Comparison of ENCODE assay signal across 4 fruit fly cellular contexts in the genomic region with DNA sequence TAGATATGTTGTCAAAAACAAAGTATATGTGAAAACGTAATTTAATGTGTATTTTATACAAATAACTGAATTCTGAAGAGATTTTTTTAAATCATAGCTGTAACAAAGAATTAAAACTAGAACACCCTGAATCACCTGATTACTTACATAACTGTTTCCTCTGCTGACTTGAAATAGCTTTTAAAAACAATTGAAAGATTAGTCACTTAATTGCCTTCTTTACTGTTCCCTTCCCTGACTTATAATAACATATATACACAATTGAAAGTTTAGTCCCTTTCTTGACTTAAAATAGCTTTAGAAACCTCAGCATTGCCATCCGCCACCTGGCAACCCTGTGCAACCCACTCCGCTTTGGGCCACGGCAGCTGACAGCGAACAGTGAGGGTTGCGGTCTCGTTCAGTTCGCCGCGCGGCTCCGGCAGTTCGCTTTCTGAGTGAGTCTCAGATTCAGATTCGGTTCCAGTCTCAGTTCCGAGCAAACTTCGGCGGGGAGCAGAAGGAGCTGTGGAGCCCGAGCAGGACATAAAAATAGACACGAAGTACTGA.
TF ChIP-seq lines count a peak whose summit lies in the region.

Gene CG34384 (plus strand): TSS at position 381 of the 549 bp plus-strand sequence.

TF ChIP-seq in whole organism, adult, 20 proteins besides CTCF, POLR2A, EP300 and RAD21 (continued from another document):
- TF ChIP-seq cic (GFP tag; optimal IDR thresholded peaks at IDR 0.05; lab: Kevin White, UChicago) (no peak), CG12768 (GFP tag; optimal IDR thresholded peaks at IDR 0.05; lab: Kevin White, UChicago) (peak; percentile 61), kay (GFP tag; lab: Kevin White, UChicago; ENCODE audit: borderline replicate concordance) (peak; percentile 32)

TF ChIP-seq in whole organism, embryonic, 481 proteins besides CTCF, POLR2A, EP300 and RAD21 (continued from another document and continues in another):
- TF ChIP-seq Poxn (GFP tag; IDR thresholded peaks at IDR 0.05; lab: Robert Waterston, UW), result no peak
- peak; percentile 14 for TF ChIP-seq unpg (GFP tag; optimal IDR thresholded peaks at IDR 0.05; lab: Kevin White, UChicago)
- TF ChIP-seq CG1602 (GFP tag; optimal IDR thresholded peaks at IDR 0.05; lab: Kevin White, UChicago), result peak; percentile 35
- TF ChIP-seq CG15696 (tag; optimal IDR thresholded peaks at IDR 0.05; lab: Kevin White, UChicago), result peak; percentile 72
- TF ChIP-seq croc (GFP tag; conservative IDR thresholded peaks at IDR 0.05; lab: Robert Waterston, UW), result 0 out of 3 replicates have a peak, but pooled peaks have one; percentile 36
- TF ChIP-seq ase (GFP tag; IDR thresholded peaks at IDR 0.05; lab: Robert Waterston, UW), result 0 out of 3 replicates have a peak, but pooled peaks have one; percentile 42
- TF ChIP-seq CG10267 (tag; optimal IDR thresholded peaks at IDR 0.05; lab: Kevin White, UChicago), result peak; percentile 55
- peak; percentile 61 for TF ChIP-seq CG8924 (tag; optimal IDR thresholded peaks at IDR 0.05; lab: Kevin White, UChicago)
- peak; percentile 6 for TF ChIP-seq CG12942 (GFP tag; optimal IDR thresholded peaks at IDR 0.05; lab: Kevin White, UChicago)
- peak; percentile 33 for TF ChIP-seq Dek (tag; optimal IDR thresholded peaks at IDR 0.05; lab: Kevin White, UChicago)
- TF ChIP-seq CG6683 (GFP tag; optimal IDR thresholded peaks at IDR 0.05; lab: Kevin White, UChicago), result peak; percentile 52
- peak; percentile 36 for TF ChIP-seq CG13624 (GFP tag; optimal IDR thresholded peaks at IDR 0.05; lab: Kevin White, UChicago)
- TF ChIP-seq crp (GFP tag; optimal IDR thresholded peaks at IDR 0.05; lab: Kevin White, UChicago), result peak in 1 of 2 experiments; percentile 18
- TF ChIP-seq CG12155 (GFP tag; optimal IDR thresholded peaks at IDR 0.05; lab: Kevin White, UChicago), result peak; percentile 46
- no peak for TF ChIP-seq Rx (GFP tag; IDR thresholded peaks at IDR 0.05; lab: Robert Waterston, UW)
- TF ChIP-seq CG12219 (GFP tag; optimal IDR thresholded peaks at IDR 0.05; lab: Kevin White, UChicago), result peak; percentile 19
- 0 out of 3 replicates have a peak, but pooled peaks have one; percentile 36 for TF ChIP-seq Dbx (GFP tag; IDR thresholded peaks at IDR 0.05; lab: Robert Waterston, UW)
- peak; percentile 83 for TF ChIP-seq Meics (GFP tag; optimal IDR thresholded peaks at IDR 0.05; lab: Kevin White, UChicago)
- peak; percentile 58 for TF ChIP-seq lilli (GFP tag; optimal IDR thresholded peaks at IDR 0.05; lab: Kevin White, UChicago)
- TF ChIP-seq insv (GFP tag; optimal IDR thresholded peaks at IDR 0.05; lab: Kevin White, UChicago), result peak in 1 of 2 experiments; percentile 28
- no peak for TF ChIP-seq dimm (GFP tag; IDR thresholded peaks at IDR 0.05; lab: Robert Waterston, UW)
- no peak for TF ChIP-seq ttk (GFP tag; IDR thresholded peaks at IDR 0.05; lab: Robert Waterston, UW)
- peak; percentile 21 for TF ChIP-seq slou (GFP tag; optimal IDR thresholded peaks at IDR 0.05; lab: Kevin White, UChicago)
- TF ChIP-seq CG1647 (GFP tag; optimal IDR thresholded peaks at IDR 0.05; lab: Kevin White, UChicago), result no peak
- TF ChIP-seq CG10147 (GFP tag; optimal IDR thresholded peaks at IDR 0.05; lab: Kevin White, UChicago), result peak; percentile 72
- no peak for TF ChIP-seq CG2889 (GFP tag; IDR thresholded peaks at IDR 0.05; lab: Robert Waterston, UW)
- peak; percentile 57; the same call in 1 of the 3 replicates for TF ChIP-seq row (GFP tag; IDR thresholded peaks at IDR 0.05; lab: Robert Waterston, UW)
- TF ChIP-seq CG18476 (GFP tag; optimal IDR thresholded peaks at IDR 0.05; lab: Kevin White, UChicago), result peak; percentile 42
- TF ChIP-seq CG11247 (GFP tag; IDR thresholded peaks at IDR 0.05; lab: Robert Waterston, UW), result no peak
- peak; percentile 67 for TF ChIP-seq tin (GFP tag; optimal IDR thresholded peaks at IDR 0.05; lab: Kevin White, UChicago)
- peak; percentile 66 for TF ChIP-seq CG12659 (GFP tag; optimal IDR thresholded peaks at IDR 0.05; lab: Kevin White, UChicago)
- peak; percentile 65 for TF ChIP-seq CG6765 (GFP tag; optimal IDR thresholded peaks at IDR 0.05; lab: Kevin White, UChicago)
- peak; percentile 64 for TF ChIP-seq CG15011 (GFP tag; optimal IDR thresholded peaks at IDR 0.05; lab: Kevin White, UChicago)
- no peak for TF ChIP-seq CG11085 (GFP tag; IDR thresholded peaks at IDR 0.05; lab: Robert Waterston, UW)
- TF ChIP-seq Sry-β (GFP tag; optimal IDR thresholded peaks at IDR 0.05; lab: Kevin White, UChicago), result no peak
- TF ChIP-seq cwo (GFP tag; optimal IDR thresholded peaks at IDR 0.05; lab: Kevin White, UChicago), result peak; percentile 69
- peak; percentile 88 for TF ChIP-seq sens (GFP tag; lab: Kevin White, UChicago)
- no peak for TF ChIP-seq E2f2 (GFP tag; IDR thresholded peaks at IDR 0.05; lab: Robert Waterston, UW)
- peak; percentile 14 for TF ChIP-seq Elba2 (GFP tag; optimal IDR thresholded peaks at IDR 0.05; lab: Kevin White, UChicago)
- peak; percentile 75 for TF ChIP-seq CG30403 (GFP tag; optimal IDR thresholded peaks at IDR 0.05; lab: Kevin White, UChicago)

TF ChIP-seq in whole organism, prepupa, 60 proteins besides CTCF, POLR2A, EP300 and RAD21 (continued from another document):
- TF ChIP-seq CG6808 (GFP tag; optimal IDR thresholded peaks at IDR 0.05; lab: Kevin White, UChicago), result peak; percentile 68
- peak; percentile 5 for TF ChIP-seq CG8319 (GFP tag; optimal IDR thresholded peaks at IDR 0.05; lab: Kevin White, UChicago)
- TF ChIP-seq Sox14 (GFP tag; optimal IDR thresholded peaks at IDR 0.05; lab: Kevin White, UChicago), result peak; percentile 16
- TF ChIP-seq CG16779 (tag; optimal IDR thresholded peaks at IDR 0.05; lab: Kevin White, UChicago), result no peak
- peak; percentile 48 for TF ChIP-seq Met (GFP tag; optimal IDR thresholded peaks at IDR 0.05; lab: Kevin White, UChicago)
- peak; percentile 82 for TF ChIP-seq Eip78C (GFP tag; lab: Kevin White, UChicago)
- peak; percentile 0 for TF ChIP-seq dsx (GFP tag; optimal IDR thresholded peaks at IDR 0.05; lab: Kevin White, UChicago; ENCODE audit: poor library complexity, severe bottlenecking)
- no peak for TF ChIP-seq vri (GFP tag; optimal IDR thresholded peaks at IDR 0.05; lab: Kevin White, UChicago)
- no peak for TF ChIP-seq CG9139 (GFP tag; optimal IDR thresholded peaks at IDR 0.05; lab: Kevin White, UChicago)
- TF ChIP-seq CG8119 (GFP tag; IDR thresholded peaks at IDR 0.05; lab: Robert Waterston, UW), result no peak
- TF ChIP-seq CG10631 (GFP tag; optimal IDR thresholded peaks at IDR 0.05; lab: Kevin White, UChicago), result peak; percentile 31
- TF ChIP-seq Hr38 (GFP tag; optimal IDR thresholded peaks at IDR 0.05; lab: Kevin White, UChicago), result no peak
- peak; percentile 57 for TF ChIP-seq CG32006 (GFP tag; optimal IDR thresholded peaks at IDR 0.05; lab: Kevin White, UChicago)
- TF ChIP-seq CG6792 (GFP tag; optimal IDR thresholded peaks at IDR 0.05; lab: Kevin White, UChicago), result peak; percentile 52
- peak; percentile 12 for TF ChIP-seq CG11902 (GFP tag; optimal IDR thresholded peaks at IDR 0.05; lab: Kevin White, UChicago)
- peak; percentile 4 for TF ChIP-seq fd59A (GFP tag; optimal IDR thresholded peaks at IDR 0.05; lab: Kevin White, UChicago)
- no peak for TF ChIP-seq Gug (GFP tag; IDR thresholded peaks at IDR 0.05; lab: Robert Waterston, UW)
- peak; percentile 9 for TF ChIP-seq Blimp-1 (GFP tag; optimal IDR thresholded peaks at IDR 0.05; lab: Kevin White, UChicago)
- TF ChIP-seq acj6 (GFP tag; optimal IDR thresholded peaks at IDR 0.05; lab: Kevin White, UChicago), result peak; percentile 30
- peak; percentile 41 for TF ChIP-seq pdm3 (GFP tag; optimal IDR thresholded peaks at IDR 0.05; lab: Kevin White, UChicago)
- TF ChIP-seq CG10669 (GFP tag; optimal IDR thresholded peaks at IDR 0.05; lab: Kevin White, UChicago), result peak; percentile 40
- no peak for TF ChIP-seq Eip93F (GFP tag; optimal IDR thresholded peaks at IDR 0.05; lab: Kevin White, UChicago)
- TF ChIP-seq CG4318 (GFP tag; optimal IDR thresholded peaks at IDR 0.05; lab: Kevin White, UChicago), result peak; percentile 3
- peak; percentile 56 for TF ChIP-seq esn (GFP tag; optimal IDR thresholded peaks at IDR 0.05; lab: Kevin White, UChicago)
- TF ChIP-seq Sox102F (GFP tag; optimal IDR thresholded peaks at IDR 0.05; lab: Kevin White, UChicago), result peak; percentile 5
- peak; percentile 39 for TF ChIP-seq OdsH (GFP tag; optimal IDR thresholded peaks at IDR 0.05; lab: Kevin White, UChicago)
- TF ChIP-seq CG6276 (GFP tag; optimal IDR thresholded peaks at IDR 0.05; lab: Kevin White, UChicago), result no peak
- peak in 1 of 2 experiments; percentile 18 for TF ChIP-seq salr (GFP tag; optimal IDR thresholded peaks at IDR 0.05; lab: Kevin White, UChicago)
- peak; percentile 41 for TF ChIP-seq CG31627 (GFP tag; optimal IDR thresholded peaks at IDR 0.05; lab: Kevin White, UChicago)
- TF ChIP-seq achi (GFP tag; optimal IDR thresholded peaks at IDR 0.05; lab: Kevin White, UChicago), result peak; percentile 28
- peak; percentile 54 for TF ChIP-seq lz (GFP tag; optimal IDR thresholded peaks at IDR 0.05; lab: Kevin White, UChicago)
- TF ChIP-seq Ets96B (tag; optimal IDR thresholded peaks at IDR 0.05; lab: Kevin White, UChicago), result peak; percentile 45

TF ChIP-seq in whole organism, wandering third instar larva, 38 proteins besides CTCF, POLR2A, EP300 and RAD21 (continued from another document):
- TF ChIP-seq CrebA (GFP tag; optimal IDR thresholded peaks at IDR 0.05; lab: Kevin White, UChicago; ENCODE audit: borderline replicate concordance), result no peak
- no peak for TF ChIP-seq Abd-B (GFP tag; optimal IDR thresholded peaks at IDR 0.05; lab: Kevin White, UChicago)
- peak; percentile 34 for TF ChIP-seq h (GFP tag; optimal IDR thresholded peaks at IDR 0.05; lab: Kevin White, UChicago)
- no peak for TF ChIP-seq Hnf4 (GFP tag; optimal IDR thresholded peaks at IDR 0.05; lab: Kevin White, UChicago)
- peak; percentile 16 for TF ChIP-seq psq (GFP tag; optimal IDR thresholded peaks at IDR 0.05; lab: Kevin White, UChicago)
- peak; percentile 19 for TF ChIP-seq sv (GFP tag; optimal IDR thresholded peaks at IDR 0.05; lab: Kevin White, UChicago)
- TF ChIP-seq sage (GFP tag; optimal IDR thresholded peaks at IDR 0.05; lab: Kevin White, UChicago), result no peak
- no peak for TF ChIP-seq Dif (GFP tag; optimal IDR thresholded peaks at IDR 0.05; lab: Kevin White, UChicago; ENCODE audit: partially characterized antibody)
- TF ChIP-seq OdsH (GFP tag; optimal IDR thresholded peaks at IDR 0.05; lab: Kevin White, UChicago), result no peak
- no peak for TF ChIP-seq usp (GFP tag; optimal IDR thresholded peaks at IDR 0.05; lab: Kevin White, UChicago)
- TF ChIP-seq Rel (GFP tag; optimal IDR thresholded peaks at IDR 0.05; lab: Kevin White, UChicago), result no peak
- no peak for TF ChIP-seq Rel (tag; optimal IDR thresholded peaks at IDR 0.05; lab: Kevin White, UChicago)
- no peak for TF ChIP-seq GATAd (GFP tag; optimal IDR thresholded peaks at IDR 0.05; lab: Kevin White, UChicago)
- peak; percentile 12 for TF ChIP-seq dmrt93B (GFP tag; optimal IDR thresholded peaks at IDR 0.05; lab: Kevin White, UChicago)
